Worm (Caenorhabditis elegans) whole organism, L4/young adult: ENCODE results near the gene C23H4.8.

Experiments
- W03F9.2 ChIP-seq: fragments of 150-350 bp; optimal IDR thresholded peaks from 2 replicates; lab custom pipeline; 2014; ENCODE audit warnings: missing biosample characterization, missing genetic modification characterization
- dao-5 ChIP-seq: sonication (generic microtip); optimal IDR thresholded peaks from 2 replicates; lab custom pipeline; 2016; ENCODE audit warnings: missing genotype, missing genetic modification characterization, moderate library complexity, missing compliant biosample characterization
- him-1 ChIP-seq: sonication (generic microtip); optimal IDR thresholded peaks from 2 replicates; lab custom pipeline; 2016; ENCODE audit warnings: missing genotype, missing genetic modification reagents, missing genetic modification characterization, missing compliant biosample characterization

- TF ChIP-seq him-1 (tag; lab: Kevin White, UChicago) (no peak), W03F9.2 (tag; lab: Kevin White, UChicago) (no peak), dao-5 (tag; lab: Kevin White, UChicago) (no peak)
These were observed 12.6 kb downstream of the C23H4.8 start, which contains the start of gene cest-7 for ce11 chrX:12229651-12230050.
